Fruit fly (Drosophila melanogaster) whole organism, embryonic: ENCODE measurements around the gene Ppat-Dpck.

Experiments
- Bgb ChIP-seq: fragments of 200-800 bp; sonication (Bioruptor generic); IDR thresholded peaks from 2 replicates; pipeline ENCODE4 v1.3.6; 2022; ENCODE audit warnings: missing biosample characterization, missing genetic modification characterization; ENCODE audit not compliant: partially characterized antibody
- CG10431 ChIP-seq: fragments of 200-800 bp; sonication (Bioruptor generic); optimal IDR thresholded peaks from 3 replicates; lab custom pipeline; 2018; ENCODE audit warnings: missing biosample characterization, mild to moderate bottlenecking, missing genetic modification characterization
- CG11456 ChIP-seq: fragments of 200-800 bp; sonication (Bioruptor generic); IDR thresholded peaks from 3 replicates; pipeline ENCODE4 v1.3.6; 2022; ENCODE audit warnings: missing biosample characterization, missing genetic modification characterization
- CG14860 ChIP-seq: fragments of 200-800 bp; sonication (Bioruptor generic); IDR thresholded peaks from 3 replicates; pipeline ENCODE4 v1.3.6; 2022; ENCODE audit warnings: missing biosample characterization, missing genetic modification characterization; ENCODE audit not compliant: partially characterized antibody
- CG16813 ChIP-seq: fragments of 200-800 bp; sonication (Bioruptor generic); IDR thresholded peaks from 3 replicates; pipeline ENCODE4 v1.3.6; 2022; ENCODE audit warnings: missing biosample characterization, missing genetic modification characterization; ENCODE audit not compliant: partially characterized antibody
- CG17612 ChIP-seq: fragments of 200-800 bp; sonication (Bioruptor generic); IDR thresholded peaks from 2 replicates; pipeline ENCODE4 v1.3.6; 2022; ENCODE audit warnings: missing biosample characterization, missing genetic modification characterization
- CG1792 ChIP-seq: fragments of 200-800 bp; sonication (Bioruptor generic); optimal IDR thresholded peaks from 2 replicates; lab custom pipeline; 2016; ENCODE audit warnings: missing biosample characterization, missing genetic modification characterization
- CG2120 ChIP-seq: fragments of 200-800 bp; sonication (Bioruptor generic); optimal IDR thresholded peaks from 3 replicates; lab custom pipeline; 2016; ENCODE audit warnings: missing biosample characterization, missing genetic modification characterization
- CG3995 ChIP-seq: fragments of 200-800 bp; sonication (Bioruptor generic); optimal IDR thresholded peaks from 3 replicates; lab custom pipeline; 2016; ENCODE audit warnings: missing biosample characterization, missing genetic modification characterization
- CG8281 ChIP-seq: fragments of 200-800 bp; sonication (Bioruptor generic); optimal IDR thresholded peaks from 2 replicates; lab custom pipeline; 2018; ENCODE audit warnings: missing biosample characterization, mild to moderate bottlenecking, missing genetic modification characterization, moderate library complexity
- Fer3 ChIP-seq: fragments of 200-800 bp; sonication (Bioruptor generic); optimal IDR thresholded peaks from 2 replicates; lab custom pipeline; 2018; ENCODE audit warnings: missing biosample characterization, mild to moderate bottlenecking, missing genetic modification characterization, moderate library complexity
- Pdp1 ChIP-seq, 2 experiments: fragments of 200-800 bp; sonication (Bioruptor generic); optimal IDR thresholded peaks; 3 replicates each; lab custom pipeline; 2016; ENCODE audit warnings: missing biosample characterization in 2 of 2, missing genetic modification characterization in 2 of 2, mild to moderate bottlenecking in 1 of 2, moderate library complexity in 1 of 2
- Six4 ChIP-seq: fragments of 200-800 bp; sonication (Bioruptor generic); optimal IDR thresholded peaks from 2 replicates; lab custom pipeline; 2016; ENCODE audit warnings: missing biosample characterization, missing genetic modification characterization
- Tbp ChIP-seq: fragments of >200 bp; optimal IDR thresholded peaks from 2 replicates; lab custom pipeline; 2018; ENCODE audit warnings: missing biosample characterization, missing genetic modification characterization
- YL-1 ChIP-seq: fragments of 200-800 bp; sonication (Bioruptor generic); optimal IDR thresholded peaks from 3 replicates; lab custom pipeline; 2017; ENCODE audit warnings: missing biosample characterization, mild to moderate bottlenecking, missing genetic modification characterization
- abd-A ChIP-seq: fragments of 200-800 bp; sonication (Bioruptor generic); optimal IDR thresholded peaks from 3 replicates; lab custom pipeline; 2019; ENCODE audit warnings: missing biosample characterization, mild to moderate bottlenecking, missing genetic modification characterization, moderate library complexity
- ash1 ChIP-seq: fragments of 200-800 bp; sonication (Bioruptor generic); optimal IDR thresholded peaks from 2 replicates; lab custom pipeline; 2018; ENCODE audit warnings: missing biosample characterization, mild to moderate bottlenecking, missing genetic modification characterization
- bcd ChIP-seq: fragments of 200-800 bp; sonication (Bioruptor generic); optimal IDR thresholded peaks from 2 replicates; lab custom pipeline; 2017; ENCODE audit warnings: missing biosample characterization, mild to moderate bottlenecking, missing genetic modification characterization
- crol ChIP-seq: fragments of 200-800 bp; sonication (Bioruptor generic); IDR thresholded peaks from 2 replicates; pipeline ENCODE4 v1.3.6; 2022; ENCODE audit warnings: missing biosample characterization, missing genetic modification characterization
- esg ChIP-seq: fragments of 200-800 bp; sonication (Bioruptor generic); conservative IDR thresholded peaks from 2 replicates; pipeline ENCODE4 v1.3.6; 2022; ENCODE audit warnings: missing biosample characterization, missing genetic modification characterization
- fd64A ChIP-seq: fragments of 200-800 bp; sonication (Bioruptor generic); optimal IDR thresholded peaks from 3 replicates; lab custom pipeline; 2018; ENCODE audit warnings: missing biosample characterization, mild to moderate bottlenecking, missing genetic modification characterization
- nerfin-1 ChIP-seq: fragments of 200-800 bp; sonication (Bioruptor generic); optimal IDR thresholded peaks from 3 replicates; lab custom pipeline; 2019; ENCODE audit warnings: missing biosample characterization, mild to moderate bottlenecking, missing genetic modification characterization, moderate library complexity
- phol ChIP-seq: fragments of 200-800 bp; sonication (Bioruptor generic); optimal IDR thresholded peaks from 3 replicates; lab custom pipeline; 2018; ENCODE audit warnings: missing biosample characterization, mild to moderate bottlenecking, missing genetic modification characterization, moderate library complexity
- sens-2 ChIP-seq: fragments of 200-800 bp; sonication (Bioruptor generic); IDR thresholded peaks from 2 replicates; pipeline ENCODE4 v1.3.6; 2022; ENCODE audit warnings: missing biosample characterization, missing genetic modification characterization
- shn ChIP-seq: fragments of 200-800 bp; sonication (Bioruptor generic); optimal IDR thresholded peaks from 3 replicates; lab custom pipeline; 2016; ENCODE audit warnings: missing biosample characterization, missing genetic modification characterization
- tin ChIP-seq: fragments of 200-800 bp; sonication (Bioruptor generic); optimal IDR thresholded peaks from 3 replicates; lab custom pipeline; 2016; ENCODE audit warnings: missing biosample characterization, missing genetic modification characterization
- twi ChIP-seq: fragments of 200-800 bp; optimal IDR thresholded peaks from 2 replicates; lab custom pipeline; 2019; ENCODE audit warnings: missing biosample characterization, mild to moderate bottlenecking, missing genetic modification characterization, moderate library complexity
- wek ChIP-seq: fragments of 200-800 bp; sonication (Bioruptor generic); optimal IDR thresholded peaks from 3 replicates; lab custom pipeline; 2018; ENCODE audit warnings: missing biosample characterization, mild to moderate bottlenecking, missing genetic modification characterization, moderate library complexity
- zfh2 ChIP-seq: fragments of 200-800 bp; sonication (Bioruptor generic); optimal IDR thresholded peaks from 2 replicates; lab custom pipeline; 2016; ENCODE audit warnings: missing biosample characterization, missing genetic modification characterization

Gene Ppat-Dpck

dm6 chr3L:5749616-5750336 lies 18.8 kb downstream of the Ppat-Dpck start (continued):
- TF ChIP-seq Pdp1 (GFP tag; optimal IDR thresholded peaks at IDR 0.05; lab: Kevin White, UChicago) (no peak), nerfin-1 (tag; lab: Kevin White, UChicago) (no peak), Fer3 (tag; lab: Kevin White, UChicago) (peak; percentile 1), CG3995 (GFP tag; lab: Kevin White, UChicago) (no peak), abd-A (tag; lab: Kevin White, UChicago) (no peak), CG1792 (GFP tag; lab: Kevin White, UChicago) (no peak), ash1 (GFP tag; lab: Kevin White, UChicago) (no peak), sens-2 (no peak), phol (tag; lab: Kevin White, UChicago) (peak; percentile 21), zfh2 (no peak), CG11456 (GFP tag; lab: Robert Waterston, UW) (no peak), CG10431 (GFP tag; lab: Kevin White, UChicago) (no peak), YL-1 (GFP tag; lab: Kevin White, UChicago) (peak; percentile 34), fd64A (GFP tag; lab: Kevin White, UChicago) (no peak), twi (tag; lab: Kevin White, UChicago) (no peak), tin (no peak), CG14860 (GFP tag; lab: Robert Waterston, UW) (no peak), CG8281 (tag; lab: Kevin White, UChicago) (no peak), shn (GFP tag; lab: Kevin White, UChicago) (no peak), esg (GFP tag; lab: Robert Waterston, UW) (no peak)

DNA sequence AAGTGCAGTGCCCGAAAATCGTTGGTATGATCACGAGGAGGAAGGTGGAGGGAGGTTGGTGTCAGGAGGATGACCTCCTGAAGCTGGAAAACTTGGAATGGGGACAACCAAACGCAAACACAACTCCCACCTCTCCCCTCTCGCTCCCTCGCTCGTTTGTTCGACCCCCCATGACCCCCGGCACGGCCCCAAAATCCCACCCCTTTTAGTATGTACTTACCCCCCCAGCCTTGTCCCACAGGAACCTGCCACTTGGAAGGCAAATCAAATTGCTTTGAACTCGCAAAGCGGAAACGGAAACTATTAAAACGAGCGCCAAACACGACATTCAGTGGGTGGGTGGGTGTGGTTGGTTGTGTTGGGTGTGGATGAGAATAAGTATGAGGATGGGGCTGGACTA lies 37.0 kb downstream of the Ppat-Dpck start:
- TF ChIP-seq bcd (GFP tag; lab: Kevin White, UChicago): no peak
- TF ChIP-seq abd-A (tag; lab: Kevin White, UChicago): peak; percentile 72
- no peak for TF ChIP-seq Six4 (GFP tag; lab: Kevin White, UChicago)
- TF ChIP-seq CG2120: no peak
- no peak for TF ChIP-seq wek
- no peak for TF ChIP-seq Tbp
- TF ChIP-seq crol: peak; percentile 51; the same call in 1 of the 2 replicates
- no peak for TF ChIP-seq CG17612 (GFP tag; lab: Robert Waterston, UW)
- no peak for TF ChIP-seq Bgb (GFP tag; lab: Robert Waterston, UW)
- TF ChIP-seq CG16813 (GFP tag; lab: Robert Waterston, UW): no peak
